Worm (Caenorhabditis elegans) whole organism, midembryonic: Measurements from ENCODE around the gene F09E10.1.

Experiments used
- T22C8.4 ChIP-seq: fragments of 200-800 bp; sonication (Bioruptor generic); IDR thresholded peaks from 2 replicates; pipeline ENCODE4 v1.3.6; 2022; ENCODE audit warnings: missing genetic modification characterization, missing compliant biosample characterization
- cog-1 ChIP-seq: sonication (generic microtip); optimal IDR thresholded peaks from 2 replicates; lab custom pipeline; 2016; ENCODE audit warnings: missing genetic modification characterization, missing compliant biosample characterization
- flt-1 ChIP-seq: fragments of 200-800 bp; sonication (Bioruptor generic); IDR thresholded peaks from 2 replicates; pipeline ENCODE4 v1.3.6; 2022; ENCODE audit warnings: missing genetic modification characterization, missing compliant biosample characterization
- klf-2 ChIP-seq: fragments of 200-800 bp; sonication (Bioruptor generic); conservative IDR thresholded peaks from 2 replicates; pipeline ENCODE4 v1.3.6; 2022; ENCODE audit warnings: missing genetic modification reagents, missing genetic modification characterization, missing compliant biosample characterization
- med-1 ChIP-seq: sonication (generic microtip); optimal IDR thresholded peaks from 2 replicates; lab custom pipeline; 2017; ENCODE audit warnings: missing genetic modification characterization, mild to moderate bottlenecking, missing compliant biosample characterization, antibody characterized with exemption, missing genetic modification reagents; ENCODE audit not compliant: insufficient read depth
- ref-1 ChIP-seq: fragments of 200-800 bp; sonication (Bioruptor generic); conservative IDR thresholded peaks from 2 replicates; pipeline ENCODE4 v1.3.6; 2022; ENCODE audit warnings: missing genetic modification reagents, missing genetic modification characterization, missing compliant biosample characterization
- tab-1 ChIP-seq: fragments of 200-800 bp; sonication (Bioruptor generic); IDR thresholded peaks from 2 replicates; pipeline ENCODE4 v1.3.6; 2022; ENCODE audit warnings: missing genetic modification characterization, missing compliant biosample characterization
- ztf-23 ChIP-seq: fragments of 200-800 bp; sonication (Bioruptor generic); IDR thresholded peaks from 2 replicates; pipeline ENCODE4 v1.3.6; 2022; ENCODE audit warnings: missing genetic modification reagents, missing genetic modification characterization, missing compliant biosample characterization
- ztf-29 ChIP-seq: fragments of 200-800 bp; sonication (Bioruptor generic); IDR thresholded peaks from 2 replicates; pipeline ENCODE4 v1.3.6; 2022; ENCODE audit warnings: missing genetic modification reagents, missing genetic modification characterization, missing compliant biosample characterization

The F09E10.1 gene

DNA sequence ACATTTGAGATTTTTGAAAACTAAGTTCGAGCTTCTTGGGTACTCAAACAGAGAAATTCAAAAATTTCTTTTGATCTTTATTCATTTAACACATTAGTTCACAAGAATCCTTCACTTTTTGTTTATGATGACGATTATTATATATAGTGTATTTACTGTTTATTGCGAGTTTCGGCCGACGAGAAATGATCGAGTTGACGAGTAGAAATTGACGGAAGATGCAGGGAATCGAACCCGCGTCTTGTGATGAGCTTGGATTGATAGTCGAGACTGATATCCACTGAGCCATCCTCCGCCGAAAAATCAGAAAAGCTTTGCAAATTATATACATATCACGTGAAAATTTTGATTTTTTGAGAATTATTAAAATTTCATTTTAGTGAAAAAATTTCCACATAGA, 28.8 kb upstream of the F09E10.1 start:
- no peak for TF ChIP-seq cog-1 (tag; lab: Kevin White, UChicago)
- TF ChIP-seq tab-1 (GFP tag; lab: Robert Waterston, UW) = no peak
- no peak for TF ChIP-seq T22C8.4
- TF ChIP-seq ref-1 = no peak
- no peak for TF ChIP-seq flt-1 (GFP tag; lab: Robert Waterston, UW)
- TF ChIP-seq ztf-23 (GFP tag; lab: Robert Waterston, UW) = no peak
- TF ChIP-seq ztf-29 (GFP tag; lab: Robert Waterston, UW) = no peak
- no peak for TF ChIP-seq med-1 (GFP tag; lab: Kevin White, UChicago)
- no peak for TF ChIP-seq klf-2 (GFP tag; lab: Robert Waterston, UW)

DNA sequence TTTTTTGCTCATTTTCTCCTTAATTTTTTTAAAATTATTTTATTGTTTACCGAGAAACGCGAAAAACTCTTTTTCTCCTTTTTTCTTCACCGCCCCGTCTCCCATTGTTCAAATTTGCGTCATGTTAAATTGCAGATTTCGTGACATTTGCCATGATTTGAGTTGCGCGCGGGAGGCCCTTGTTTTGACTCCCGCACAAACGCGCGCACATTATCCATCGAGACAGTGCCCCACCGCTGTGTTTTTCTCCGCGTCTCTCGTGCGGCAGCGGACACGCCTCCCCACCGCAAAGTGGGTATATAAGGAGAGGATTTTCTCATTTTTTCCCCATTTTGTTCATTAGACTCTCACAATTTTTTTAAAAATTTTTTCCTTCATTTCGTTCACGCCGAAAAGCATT, 26.6 kb upstream of the F09E10.1 start:
- TF ChIP-seq T22C8.4 = no peak
- TF ChIP-seq ztf-29 (GFP tag; lab: Robert Waterston, UW) = no peak
- TF ChIP-seq tab-1 (GFP tag; lab: Robert Waterston, UW) = no peak
- no peak for TF ChIP-seq flt-1 (GFP tag; lab: Robert Waterston, UW)
- no peak for TF ChIP-seq med-1 (GFP tag; lab: Kevin White, UChicago)
- TF ChIP-seq cog-1 (tag; lab: Kevin White, UChicago) = no peak
- no peak for TF ChIP-seq klf-2 (GFP tag; lab: Robert Waterston, UW)
- TF ChIP-seq ref-1 = no peak
- TF ChIP-seq ztf-23 (GFP tag; lab: Robert Waterston, UW) = no peak

DNA sequence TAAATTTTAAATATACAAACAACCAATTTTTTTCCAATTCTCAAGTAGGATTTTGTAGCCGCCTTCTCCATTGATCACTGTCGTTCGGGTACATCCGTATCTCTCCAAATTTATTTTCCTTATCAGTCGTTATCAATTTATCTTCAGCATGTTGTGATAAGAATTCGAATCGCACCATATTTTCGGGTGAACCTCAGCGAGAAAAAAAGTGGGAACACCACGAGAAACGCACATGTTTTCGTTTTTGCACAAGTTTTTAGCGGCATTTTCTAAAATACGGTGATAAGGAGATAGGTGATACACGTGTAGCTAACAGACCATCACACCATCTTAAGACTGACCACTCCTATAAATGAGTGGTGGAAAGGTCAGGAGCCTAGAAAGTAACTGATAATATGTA, 24.7 kb upstream of the F09E10.1 start:
- no peak for TF ChIP-seq ref-1
- TF ChIP-seq tab-1 (GFP tag; lab: Robert Waterston, UW) = no peak
- TF ChIP-seq T22C8.4 = no peak
- TF ChIP-seq flt-1 (GFP tag; lab: Robert Waterston, UW) = no peak
- TF ChIP-seq ztf-29 (GFP tag; lab: Robert Waterston, UW) = no peak
- no peak for TF ChIP-seq klf-2 (GFP tag; lab: Robert Waterston, UW)
- TF ChIP-seq ztf-23 (GFP tag; lab: Robert Waterston, UW) = no peak
- TF ChIP-seq med-1 (GFP tag; lab: Kevin White, UChicago) = no peak
- TF ChIP-seq cog-1 (tag; lab: Kevin White, UChicago) = no peak

DNA sequence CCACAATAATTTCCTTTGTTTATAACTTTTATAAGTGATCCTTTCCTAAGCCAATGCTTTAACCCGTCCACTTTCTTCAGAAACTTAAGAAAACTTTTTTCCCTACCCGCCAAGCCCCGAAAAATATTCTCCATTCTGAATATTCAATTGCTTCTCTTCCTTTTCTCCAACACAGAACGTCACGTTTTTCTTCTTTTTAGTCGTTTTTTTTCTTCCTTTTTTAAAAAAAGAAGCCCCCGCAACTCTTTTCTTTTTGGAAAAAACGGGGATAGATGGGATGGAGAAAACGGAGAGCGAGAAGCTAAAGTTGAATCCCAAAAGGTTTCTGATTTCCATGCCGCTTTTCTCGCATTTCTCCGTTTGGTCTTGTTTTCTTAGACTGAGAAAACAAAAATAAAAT, 24.0 kb upstream of the F09E10.1 start:
- no peak for TF ChIP-seq ztf-23 (GFP tag; lab: Robert Waterston, UW)

DNA sequence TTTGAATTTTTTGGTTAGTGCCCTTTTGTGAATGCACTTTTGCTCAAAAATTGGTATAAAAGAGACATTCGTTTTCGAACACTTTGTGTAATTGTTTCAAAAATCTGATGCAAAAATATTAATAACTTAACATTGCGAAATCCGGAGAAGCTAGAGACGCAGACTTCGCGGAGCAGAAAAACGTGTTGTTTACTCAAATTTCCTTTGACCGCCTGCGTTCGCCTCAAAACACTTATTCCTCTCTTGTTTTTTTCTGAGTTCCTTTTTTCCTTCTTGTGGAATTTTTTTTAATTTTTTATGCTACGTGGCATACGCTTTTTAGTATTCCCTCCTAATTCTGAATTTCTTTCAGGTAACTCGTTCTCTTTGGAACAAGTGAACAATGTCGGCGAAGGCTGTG, 23.4 kb upstream of the F09E10.1 start, which contains the start of gene acly-1:
TSS of gene acly-1 (plus strand) at position 353 of the 400 bp plus-strand sequence.
- TF ChIP-seq flt-1 (GFP tag; lab: Robert Waterston, UW) (no peak), ztf-29 (GFP tag; lab: Robert Waterston, UW) (no peak), tab-1 (GFP tag; lab: Robert Waterston, UW) (no peak), med-1 (GFP tag; lab: Kevin White, UChicago) (no peak), klf-2 (GFP tag; lab: Robert Waterston, UW) (no peak), ref-1 (no peak), ztf-23 (GFP tag; lab: Robert Waterston, UW) (no peak), cog-1 (tag; lab: Kevin White, UChicago) (no peak), T22C8.4 (no peak)

DNA sequence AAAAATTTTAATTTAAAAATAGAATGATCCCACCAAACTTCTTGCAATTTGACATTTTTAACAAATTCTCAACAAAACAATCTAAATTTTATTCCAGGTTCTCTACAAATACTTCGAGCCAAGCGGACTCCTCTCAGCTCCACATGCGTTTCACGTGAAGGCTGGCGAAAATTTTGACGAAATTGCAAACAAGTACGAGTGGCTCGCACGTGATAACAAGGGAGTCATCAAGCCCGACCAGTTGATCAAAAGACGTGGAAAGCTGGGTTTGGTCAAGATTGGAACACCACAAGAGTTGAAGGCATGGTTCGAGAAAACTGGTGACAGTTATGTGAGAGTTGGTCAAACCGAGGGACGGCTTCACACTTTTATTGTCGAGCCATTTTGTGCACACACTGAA, 23.0 kb upstream of the F09E10.1 start:
- TF ChIP-seq ztf-23 (GFP tag; lab: Robert Waterston, UW) (no peak), cog-1 (tag; lab: Kevin White, UChicago) (no peak), ztf-29 (GFP tag; lab: Robert Waterston, UW) (no peak), tab-1 (GFP tag; lab: Robert Waterston, UW) (no peak), med-1 (GFP tag; lab: Kevin White, UChicago) (no peak), T22C8.4 (no peak)

DNA sequence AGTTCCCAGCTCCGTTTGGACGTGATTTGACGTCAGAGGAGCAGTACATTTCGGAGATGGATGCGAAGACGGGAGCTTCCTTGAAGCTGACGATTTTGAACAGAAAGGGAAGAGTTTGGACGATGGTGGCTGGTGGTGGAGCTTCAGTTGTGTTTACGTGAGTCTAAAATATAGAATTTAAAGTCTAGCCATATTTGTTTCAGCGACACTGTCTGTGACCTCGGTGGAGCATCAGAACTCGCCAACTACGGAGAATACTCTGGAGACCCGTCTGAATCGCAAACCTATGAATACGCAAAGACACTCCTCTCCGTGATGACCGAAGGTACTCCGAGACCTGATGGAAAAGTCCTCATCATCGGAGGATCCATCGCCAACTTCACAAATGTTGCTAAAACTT, 22.0 kb upstream of the F09E10.1 start:
- TF ChIP-seq med-1 (GFP tag; lab: Kevin White, UChicago) (no peak), flt-1 (GFP tag; lab: Robert Waterston, UW) (no peak), ref-1 (no peak), T22C8.4 (no peak), klf-2 (GFP tag; lab: Robert Waterston, UW) (no peak), ztf-23 (GFP tag; lab: Robert Waterston, UW) (no peak), tab-1 (GFP tag; lab: Robert Waterston, UW) (no peak), ztf-29 (GFP tag; lab: Robert Waterston, UW) (no peak), cog-1 (tag; lab: Kevin White, UChicago) (no peak)

DNA sequence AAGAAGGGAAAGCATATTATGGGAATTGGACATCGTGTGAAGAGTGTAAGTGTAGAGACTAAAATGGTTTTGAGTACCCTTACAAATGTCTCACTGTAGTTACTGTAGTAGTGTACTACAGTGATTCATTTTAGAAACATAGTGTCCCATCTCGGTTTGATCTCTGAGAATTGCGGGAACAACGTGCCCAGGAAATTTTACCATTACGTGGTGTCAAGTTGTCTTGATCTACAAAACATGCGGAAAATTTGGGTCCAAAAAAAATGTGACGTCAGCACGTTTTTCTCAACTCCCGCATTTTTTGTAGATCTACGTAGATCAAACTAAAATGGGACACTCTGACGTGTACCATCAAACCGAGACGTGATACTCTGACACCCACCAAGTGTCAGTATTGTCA, 19.4 kb upstream of the F09E10.1 start:
- TF ChIP-seq ztf-23 (GFP tag; lab: Robert Waterston, UW) (no peak), flt-1 (GFP tag; lab: Robert Waterston, UW) (no peak), cog-1 (tag; lab: Kevin White, UChicago) (no peak), klf-2 (GFP tag; lab: Robert Waterston, UW) (no peak), ref-1 (no peak), tab-1 (GFP tag; lab: Robert Waterston, UW) (no peak), ztf-29 (GFP tag; lab: Robert Waterston, UW) (no peak), T22C8.4 (no peak), med-1 (GFP tag; lab: Kevin White, UChicago) (no peak)

DNA sequence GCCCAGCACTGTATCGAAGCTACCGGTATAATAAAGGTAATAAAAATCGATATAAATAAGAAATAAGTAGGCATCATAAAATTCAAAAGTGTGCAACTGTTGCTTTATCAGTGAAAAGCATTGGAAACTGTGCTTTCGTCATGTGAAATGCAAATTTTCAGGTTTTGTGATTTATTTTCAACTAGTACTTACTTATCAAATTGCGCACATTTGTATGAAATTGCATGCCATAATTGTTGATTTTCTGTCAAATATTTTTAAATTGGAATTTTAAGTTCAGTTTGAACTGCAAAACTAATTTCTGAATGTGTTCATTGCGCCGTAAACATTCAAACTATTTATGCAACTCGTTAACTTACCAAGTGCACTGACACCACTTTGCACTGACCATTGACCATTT, 16.9 kb upstream of the F09E10.1 start, which contains the start of gene D1005.4:
TSS of gene D1005.4 (minus strand) at position 101 of the 400 bp plus-strand sequence.
- TF ChIP-seq ztf-29 (GFP tag; lab: Robert Waterston, UW) (no peak), klf-2 (GFP tag; lab: Robert Waterston, UW) (no peak), flt-1 (GFP tag; lab: Robert Waterston, UW) (no peak), ref-1 (no peak), T22C8.4 (no peak), ztf-23 (GFP tag; lab: Robert Waterston, UW) (no peak), cog-1 (tag; lab: Kevin White, UChicago) (no peak), tab-1 (GFP tag; lab: Robert Waterston, UW) (no peak), med-1 (GFP tag; lab: Kevin White, UChicago) (no peak)
